Worm (Caenorhabditis elegans) whole organism, young adult: ENCODE results near the gene D1054.5.

Experiments used
- B0035.1 ChIP-seq: sonication (generic microtip); optimal IDR thresholded peaks from 2 replicates; lab custom pipeline; 2016; ENCODE audit warnings: missing genetic modification characterization, mild to moderate bottlenecking, missing compliant biosample characterization, missing genotype, missing genetic modification reagents
- C06A6.2 ChIP-seq: fragments of 200-800 bp; sonication (Bioruptor generic); conservative IDR thresholded peaks from 2 replicates; pipeline ENCODE4 v1.3.6; 2022; ENCODE audit warnings: missing genetic modification characterization, missing compliant biosample characterization
- D2030.7 ChIP-seq: fragments of 200-800 bp; sonication (Bioruptor generic); IDR thresholded peaks from 2 replicates; pipeline ENCODE4 v1.3.6; 2022; ENCODE audit warnings: missing genetic modification reagents, missing genetic modification characterization, missing compliant biosample characterization
- F10E7.11 ChIP-seq: sonication (generic microtip); optimal IDR thresholded peaks from 2 replicates; lab custom pipeline; 2017; ENCODE audit warnings: mild to moderate bottlenecking, missing genetic modification characterization, moderate library complexity, missing compliant biosample characterization
- F37B4.10 ChIP-seq: fragments of 200-800 bp; sonication (Bioruptor generic); IDR thresholded peaks from 2 replicates; pipeline ENCODE4 v1.3.6; 2022; ENCODE audit warnings: missing genetic modification characterization, missing compliant biosample characterization
- F49E8.2 ChIP-seq: sonication (generic microtip); optimal IDR thresholded peaks from 3 replicates; lab custom pipeline; 2017; ENCODE audit warnings: missing genetic modification characterization, mild to moderate bottlenecking, missing compliant biosample characterization, antibody characterized with exemption, moderate library complexity; ENCODE audit not compliant: insufficient read depth
- F57C9.4 ChIP-seq: sonication (generic microtip); optimal IDR thresholded peaks from 2 replicates; lab custom pipeline; 2017; ENCODE audit warnings: mild to moderate bottlenecking, missing genetic modification characterization, missing compliant biosample characterization
- Y53G8AR.9 ChIP-seq: fragments of 200-800 bp; sonication (Bioruptor generic); conservative IDR thresholded peaks from 2 replicates; pipeline ENCODE4 v1.3.6; 2022; ENCODE audit warnings: missing genetic modification reagents, missing genetic modification characterization, missing compliant biosample characterization
- Y67H2A.10 ChIP-seq: fragments of 200-800 bp; sonication (Bioruptor generic); conservative IDR thresholded peaks from 2 replicates; pipeline ENCODE4 v1.3.6; 2022; ENCODE audit warnings: missing genetic modification reagents, missing genetic modification characterization, missing compliant biosample characterization
- ZK185.1 ChIP-seq: sonication (generic microtip); optimal IDR thresholded peaks from 2 replicates; lab custom pipeline; 2016; ENCODE audit warnings: mild to moderate bottlenecking, missing genetic modification characterization, missing compliant biosample characterization; ENCODE audit not compliant: poor library complexity, severe bottlenecking
- ama-1 ChIP-seq, 3 experiments: fragments of 150-350 bp in 1 of 3; sonication (generic microtip) in 2 of 3; optimal IDR thresholded peaks; 2 replicates each; lab custom pipeline; 2014 to 2018; ENCODE audit warnings: missing biosample characterization in 2 of 3, missing genetic modification characterization in 2 of 3, missing genetic modification reagents in 2 of 3
- aptf-2 ChIP-seq: fragments of 200-800 bp; sonication (Bioruptor generic); conservative IDR thresholded peaks from 2 replicates; pipeline ENCODE4 v1.3.6; 2022; ENCODE audit warnings: missing genetic modification reagents, missing genetic modification characterization, missing compliant biosample characterization
- atf-7 ChIP-seq: sonication (generic microtip); optimal IDR thresholded peaks from 2 replicates; lab custom pipeline; 2017; ENCODE audit warnings: mild to moderate bottlenecking, missing genetic modification characterization, missing compliant biosample characterization
- athp-1 ChIP-seq: sonication (generic microtip); optimal IDR thresholded peaks from 2 replicates; lab custom pipeline; 2017; ENCODE audit warnings: mild to moderate bottlenecking, missing genetic modification characterization, missing compliant biosample characterization
- attf-6 ChIP-seq: fragments of 200-800 bp; sonication (Bioruptor generic); IDR thresholded peaks from 2 replicates; pipeline ENCODE4 v1.3.6; 2022; ENCODE audit warnings: missing genetic modification reagents, missing genetic modification characterization, missing compliant biosample characterization
- bed-1 ChIP-seq: fragments of 200-800 bp; sonication (Bioruptor generic); IDR thresholded peaks from 2 replicates; pipeline ENCODE4 v1.3.6; 2022; ENCODE audit warnings: missing genetic modification reagents, missing genetic modification characterization, missing compliant biosample characterization
- bed-2 ChIP-seq: fragments of 200-800 bp; sonication (Bioruptor generic); IDR thresholded peaks from 2 replicates; pipeline ENCODE4 v1.3.6; 2022; ENCODE audit warnings: missing genetic modification reagents, missing genetic modification characterization, missing compliant biosample characterization
- ccch-3 ChIP-seq: fragments of 200-800 bp; sonication (Bioruptor generic); optimal IDR thresholded peaks from 2 replicates; lab custom pipeline; 2018; ENCODE audit warnings: mild to moderate bottlenecking, missing genetic modification characterization, missing compliant biosample characterization
- ceh-100 ChIP-seq: fragments of 200-800 bp; sonication (Bioruptor generic); IDR thresholded peaks from 2 replicates; pipeline ENCODE4 v1.3.6; 2022; ENCODE audit warnings: missing genetic modification reagents, missing genetic modification characterization, missing compliant biosample characterization
- ceh-40 ChIP-seq: fragments of 200-800 bp; sonication (Bioruptor generic); IDR thresholded peaks from 2 replicates; pipeline ENCODE4 v1.3.6; 2022; ENCODE audit warnings: missing genetic modification characterization, missing compliant biosample characterization
- ceh-79 ChIP-seq: sonication (generic microtip); optimal IDR thresholded peaks from 2 replicates; lab custom pipeline; 2017; ENCODE audit warnings: mild to moderate bottlenecking, missing genetic modification characterization, missing compliant biosample characterization
- dpl-1 ChIP-seq: fragments of 150-350 bp; optimal IDR thresholded peaks from 2 replicates; lab custom pipeline; 2014; ENCODE audit warnings: missing biosample characterization, missing genetic modification reagents, missing genetic modification characterization
- ekl-4 ChIP-seq: fragments of 200-800 bp; sonication (Bioruptor generic); IDR thresholded peaks from 2 replicates; pipeline ENCODE4 v1.3.6; 2022; ENCODE audit warnings: missing genetic modification reagents, missing genetic modification characterization, missing compliant biosample characterization
- ets-4 ChIP-seq: fragments of 200-800 bp; sonication (Bioruptor generic); optimal IDR thresholded peaks from 2 replicates; lab custom pipeline; 2018; ENCODE audit warnings: mild to moderate bottlenecking, missing genetic modification characterization, missing compliant biosample characterization
- fkh-3 ChIP-seq: sonication (generic microtip); optimal IDR thresholded peaks from 2 replicates; lab custom pipeline; 2016; ENCODE audit warnings: mild to moderate bottlenecking, missing genetic modification characterization, missing compliant biosample characterization
- gei-17 ChIP-seq: fragments of 200-800 bp; sonication (Bioruptor generic); optimal IDR thresholded peaks from 2 replicates; lab custom pipeline; 2018; ENCODE audit warnings: mild to moderate bottlenecking, missing genetic modification characterization, missing compliant biosample characterization
- him-1 ChIP-seq: sonication (generic microtip); optimal IDR thresholded peaks from 2 replicates; lab custom pipeline; 2016; ENCODE audit warnings: missing genotype, missing genetic modification reagents, missing genetic modification characterization, missing compliant biosample characterization
- lag-1 ChIP-seq: fragments of 200-800 bp; sonication (Bioruptor generic); IDR thresholded peaks from 2 replicates; pipeline ENCODE4 v1.3.6; 2022; ENCODE audit warnings: missing genetic modification reagents, missing genetic modification characterization, missing compliant biosample characterization
- lin-35 ChIP-seq, 3 experiments: fragments of 150-350 bp in 2 of 3; sonication (generic microtip) in 1 of 3; optimal IDR thresholded peaks; 2 replicates each; lab custom pipeline; 2014 to 2018; ENCODE audit warnings: missing biosample characterization in 3 of 3, missing genetic modification characterization in 3 of 3, missing genetic modification reagents in 3 of 3
- lin-54 ChIP-seq: fragments of 200-800 bp; sonication (Bioruptor generic); optimal IDR thresholded peaks from 2 replicates; lab custom pipeline; 2018; ENCODE audit warnings: mild to moderate bottlenecking, missing genetic modification characterization, missing compliant biosample characterization
- mel-28 ChIP-seq: sonication (generic microtip); optimal IDR thresholded peaks from 2 replicates; lab custom pipeline; 2016; ENCODE audit warnings: borderline replicate concordance, mild to moderate bottlenecking, missing genetic modification characterization, missing compliant biosample characterization
- mes-4 ChIP-seq: sonication (generic microtip); optimal IDR thresholded peaks from 2 replicates; lab custom pipeline; 2016; ENCODE audit warnings: missing genotype, missing genetic modification characterization, missing compliant biosample characterization
- nfya-1 ChIP-seq: sonication (generic microtip); optimal IDR thresholded peaks from 2 replicates; lab custom pipeline; 2017; ENCODE audit warnings: antibody characterized with exemption, missing compliant biosample characterization, missing genetic modification characterization, borderline replicate concordance; ENCODE audit not compliant: insufficient read depth
- nfyb-1 ChIP-seq: fragments of 200-800 bp; sonication (Bioruptor generic); IDR thresholded peaks from 2 replicates; pipeline ENCODE4 v1.3.6; 2022; ENCODE audit warnings: missing genetic modification reagents, missing genetic modification characterization, missing compliant biosample characterization
- nhr-120 ChIP-seq: fragments of 200-800 bp; sonication (Bioruptor generic); IDR thresholded peaks from 2 replicates; pipeline ENCODE4 v1.3.6; 2022; ENCODE audit warnings: missing genetic modification characterization, missing compliant biosample characterization
- nhr-179 ChIP-seq: sonication (generic microtip); optimal IDR thresholded peaks from 2 replicates; lab custom pipeline; 2016; ENCODE audit warnings: mild to moderate bottlenecking, missing genetic modification characterization, missing compliant biosample characterization
- pbrm-1 ChIP-seq: fragments of 200-800 bp; sonication (Bioruptor generic); IDR thresholded peaks from 2 replicates; pipeline ENCODE4 v1.3.6; 2022; ENCODE audit warnings: missing genetic modification reagents, missing genetic modification characterization, missing compliant biosample characterization
- rec-8 ChIP-seq, 2 experiments: sonication (generic microtip); optimal IDR thresholded peaks; 2 replicates each; lab custom pipeline; 2016; ENCODE audit warnings: mild to moderate bottlenecking in 2 of 2, missing genetic modification characterization in 2 of 2, missing genetic modification reagents in 2 of 2, missing genotype in 2 of 2, missing biosample characterization in 1 of 2, missing compliant biosample characterization in 1 of 2, moderate library complexity in 1 of 2
- repo-1 ChIP-seq: sonication (generic microtip); optimal IDR thresholded peaks from 2 replicates; lab custom pipeline; 2017; ENCODE audit warnings: mild to moderate bottlenecking, missing genetic modification characterization, missing compliant biosample characterization
- sea-2 ChIP-seq: fragments of 200-800 bp; sonication (Bioruptor generic); IDR thresholded peaks from 2 replicates; pipeline ENCODE4 v1.3.6; 2022; ENCODE audit warnings: missing genetic modification characterization, missing compliant biosample characterization
- snpc-1.1 ChIP-seq: sonication (generic microtip); optimal IDR thresholded peaks from 2 replicates; lab custom pipeline; 2017; ENCODE audit warnings: missing genetic modification characterization, mild to moderate bottlenecking, missing compliant biosample characterization, antibody characterized with exemption, moderate library complexity, missing genotype, missing genetic modification reagents; ENCODE audit not compliant: insufficient read depth
- snpc-1.3 ChIP-seq: sonication (generic microtip); optimal IDR thresholded peaks from 2 replicates; lab custom pipeline; 2017; ENCODE audit warnings: missing genetic modification characterization, mild to moderate bottlenecking, missing compliant biosample characterization, antibody characterized with exemption, moderate library complexity, missing genotype, missing genetic modification reagents; ENCODE audit not compliant: insufficient read depth
- snpc-3.4 ChIP-seq: sonication (generic microtip); optimal IDR thresholded peaks from 2 replicates; lab custom pipeline; 2017; ENCODE audit warnings: missing genetic modification characterization, mild to moderate bottlenecking, missing compliant biosample characterization, antibody characterized with exemption, moderate library complexity, missing genotype, missing genetic modification reagents
- somi-1 ChIP-seq: fragments of 200-800 bp; sonication (Bioruptor generic); optimal IDR thresholded peaks from 2 replicates; lab custom pipeline; 2018; ENCODE audit warnings: mild to moderate bottlenecking, missing genetic modification characterization, missing compliant biosample characterization
- tbx-9 ChIP-seq: sonication (generic microtip); optimal IDR thresholded peaks from 2 replicates; lab custom pipeline; 2016; ENCODE audit warnings: borderline replicate concordance, missing genetic modification characterization, inconsistent platforms, missing compliant biosample characterization
- zim-3 ChIP-seq: sonication (generic microtip); optimal IDR thresholded peaks from 2 replicates; lab custom pipeline; 2017; ENCODE audit warnings: mild to moderate bottlenecking, missing genetic modification characterization, moderate library complexity, missing compliant biosample characterization
- ztf-22 ChIP-seq: fragments of 200-800 bp; sonication (Bioruptor generic); optimal IDR thresholded peaks from 2 replicates; lab custom pipeline; 2018; ENCODE audit warnings: mild to moderate bottlenecking, missing genetic modification characterization, moderate library complexity, missing compliant biosample characterization

Gene D1054.5

ce11 chrV:10807862-10808327 is 31.5 kb upstream of the D1054.5 start, which contains the start of gene plrg-1 (continued):
- TF ChIP-seq bed-2 = no peak
- peak; percentile 20 to 60 for TF ChIP-seq rec-8 (tag; optimal IDR thresholded peaks at IDR 0.05; lab: Kevin White, UChicago)
- no peak for TF ChIP-seq nfya-1 (tag; lab: Kevin White, UChicago)
- no peak for TF ChIP-seq zim-3
- TF ChIP-seq aptf-2 = no peak; the same call in 1 of the 2 replicates
- peak; percentile 51 for TF ChIP-seq snpc-1.1
- peak in 1 of 3 experiments; percentile 76 for TF ChIP-seq lin-35 (GFP tag; optimal IDR thresholded peaks at IDR 0.05; lab: Kevin White, UChicago)
- TF ChIP-seq lag-1 = 0 out of 2 replicates have a peak, but pooled peaks have one; percentile 49
- TF ChIP-seq nhr-120 (GFP tag; lab: Robert Waterston, UW) = no peak
- peak; percentile 47 for TF ChIP-seq him-1 (tag; lab: Kevin White, UChicago)
- TF ChIP-seq bed-1 (GFP tag; lab: Robert Waterston, UW) = no peak
- peak; percentile 94 for TF ChIP-seq ekl-4 (GFP tag; lab: Robert Waterston, UW)
- peak; percentile 82 for TF ChIP-seq snpc-1.3 (tag; lab: Kevin White, UChicago)
- TF ChIP-seq D2030.7 (GFP tag; lab: Robert Waterston, UW) = peak; percentile 94
- TF ChIP-seq ZK185.1 (tag; lab: Kevin White, UChicago) = peak; percentile 91
- TF ChIP-seq nhr-179 (tag; lab: Kevin White, UChicago) = no peak
- peak; percentile 58 for TF ChIP-seq atf-7 (tag; lab: Kevin White, UChicago)
- TF ChIP-seq nfyb-1 (GFP tag; lab: Robert Waterston, UW) = peak; percentile 92
- TF ChIP-seq attf-6 = peak; percentile 68; the same call in 1 of the 2 replicates
- peak; percentile 85 for TF ChIP-seq Y53G8AR.9 (GFP tag; lab: Robert Waterston, UW)
- TF ChIP-seq lin-54 (GFP tag; lab: Kevin White, UChicago) = peak; percentile 87
- no peak for TF ChIP-seq fkh-3 (tag; lab: Kevin White, UChicago)
- no peak for TF ChIP-seq ama-1 (optimal IDR thresholded peaks at IDR 0.05; lab: Kevin White, UChicago)
- TF ChIP-seq ama-1 (GFP tag; optimal IDR thresholded peaks at IDR 0.05; lab: Kevin White, UChicago) = no peak
- TF ChIP-seq pbrm-1 (GFP tag; lab: Robert Waterston, UW) = peak; percentile 94
- peak; percentile 32 for TF ChIP-seq mel-28 (tag; lab: Kevin White, UChicago)
- TF ChIP-seq F57C9.4 (tag; lab: Kevin White, UChicago) = no peak
- TF ChIP-seq gei-17 (GFP tag; lab: Kevin White, UChicago) = peak; percentile 51
- TF ChIP-seq dpl-1 (GFP tag; lab: Kevin White, UChicago) = peak; percentile 74
- no peak for TF ChIP-seq ceh-79
- TF ChIP-seq somi-1 = peak; percentile 27
- no peak for TF ChIP-seq ztf-22 (GFP tag; lab: Kevin White, UChicago)
- peak; percentile 66 for TF ChIP-seq ets-4 (GFP tag; lab: Kevin White, UChicago)
- TF ChIP-seq F49E8.2 (tag; lab: Kevin White, UChicago) = peak; percentile 68
- 0 out of 2 replicates have a peak, but pooled peaks have one; percentile 66 for TF ChIP-seq F37B4.10 (GFP tag; lab: Robert Waterston, UW)
- peak; percentile 73 for TF ChIP-seq snpc-3.4 (tag; lab: Kevin White, UChicago)
- TF ChIP-seq ceh-40 (GFP tag; lab: Robert Waterston, UW) = 0 out of 2 replicates have a peak, but pooled peaks have one; percentile 34
- TF ChIP-seq B0035.1 (tag; lab: Kevin White, UChicago) = no peak
- TF ChIP-seq mes-4 (tag; lab: Kevin White, UChicago) = no peak
- no peak for TF ChIP-seq tbx-9 (tag; lab: Kevin White, UChicago)
- TF ChIP-seq F10E7.11 (tag; lab: Kevin White, UChicago) = no peak
- peak; percentile 38 for TF ChIP-seq repo-1 (tag; lab: Kevin White, UChicago)
- TF ChIP-seq C06A6.2 (GFP tag; lab: Robert Waterston, UW) = peak; percentile 96
- TF ChIP-seq ceh-100 = peak; percentile 88
- no peak for TF ChIP-seq ccch-3 (GFP tag; lab: Kevin White, UChicago)
- TF ChIP-seq sea-2 (GFP tag; lab: Robert Waterston, UW) = no peak
- TF ChIP-seq Y67H2A.10 (GFP tag; lab: Robert Waterston, UW) = peak; percentile 31; the same call in 1 of the 2 replicates
- TF ChIP-seq athp-1 (tag; lab: Kevin White, UChicago) = peak; percentile 84
